Worm (Caenorhabditis elegans) whole organism, late embryonic: ENCODE measurements around the gene adh-5.

ENCODE experiments used
- C38D4.7 ChIP-seq: fragments of 200-800 bp; sonication (Bioruptor generic); optimal IDR thresholded peaks from 2 replicates; lab custom pipeline; 2018; ENCODE audit warnings: mild to moderate bottlenecking, missing genetic modification characterization, moderate library complexity, missing compliant biosample characterization
- che-1 ChIP-seq: sonication (generic microtip); optimal IDR thresholded peaks from 2 replicates; lab custom pipeline; 2016; ENCODE audit warnings: mild to moderate bottlenecking, missing genetic modification characterization, missing compliant biosample characterization
- unc-3 ChIP-seq, 2 experiments: fragments of 200-800 bp in 1 of 2; sonication (Bioruptor generic) in 1 of 2; sonication (generic microtip) in 1 of 2; conservative IDR thresholded peaks in 1 of 2; optimal IDR thresholded peaks in 1 of 2; 2 replicates each; pipeline versions ENCODE4 v1.3.6 to Lab custom; 2016 to 2022; ENCODE audit warnings: missing compliant biosample characterization in 2 of 2, missing genetic modification characterization in 2 of 2, missing genetic modification reagents in 1 of 2

ce11 chrV:879171-879570 lies 32.4 kb upstream of the adh-5 start, which contains the start of gene srg-53:
- TF ChIP-seq unc-3 (GFP tag; conservative IDR thresholded peaks at IDR 0.05; lab: Robert Waterston, UW) (no peak), unc-3 (tag; optimal IDR thresholded peaks at IDR 0.05; lab: Kevin White, UChicago) (no peak), C38D4.7 (GFP tag; lab: Kevin White, UChicago) (no peak), che-1 (tag; lab: Kevin White, UChicago) (no peak)
